Worm (Caenorhabditis elegans) whole organism, L4/young adult: ENCODE data around the gene F16F9.3.

Experiments
- W03F9.2 ChIP-seq: fragments of 150-350 bp; optimal IDR thresholded peaks from 2 replicates; lab custom pipeline; 2014; ENCODE audit warnings: missing biosample characterization, missing genetic modification characterization
- dao-5 ChIP-seq: sonication (generic microtip); optimal IDR thresholded peaks from 2 replicates; lab custom pipeline; 2016; ENCODE audit warnings: missing genotype, missing genetic modification characterization, moderate library complexity, missing compliant biosample characterization
- him-1 ChIP-seq: sonication (generic microtip); optimal IDR thresholded peaks from 2 replicates; lab custom pipeline; 2016; ENCODE audit warnings: missing genotype, missing genetic modification reagents, missing genetic modification characterization, missing compliant biosample characterization

F16F9.3 gene

DNA sequence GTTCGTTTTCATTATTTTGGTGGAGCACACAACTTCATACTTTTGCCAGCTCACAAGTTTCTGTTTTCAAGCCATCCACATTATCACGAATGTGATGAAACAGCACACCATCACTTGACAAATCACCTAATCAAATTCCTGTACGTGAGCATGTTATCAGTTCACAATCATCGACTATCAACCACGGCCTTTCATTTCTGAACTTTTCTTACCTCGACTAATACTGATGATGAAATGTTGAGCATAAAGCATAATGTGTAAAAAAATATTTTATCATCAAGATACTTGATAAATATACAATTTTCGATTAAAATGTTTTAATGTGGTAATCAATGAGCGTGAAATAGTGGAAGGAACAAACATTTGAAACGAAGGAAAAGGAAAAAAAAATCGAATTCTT lies 16.1 kb downstream of the F16F9.3 start:
- TF ChIP-seq him-1 (tag; lab: Kevin White, UChicago) (no peak), dao-5 (no peak), W03F9.2 (tag; lab: Kevin White, UChicago) (no peak)

DNA sequence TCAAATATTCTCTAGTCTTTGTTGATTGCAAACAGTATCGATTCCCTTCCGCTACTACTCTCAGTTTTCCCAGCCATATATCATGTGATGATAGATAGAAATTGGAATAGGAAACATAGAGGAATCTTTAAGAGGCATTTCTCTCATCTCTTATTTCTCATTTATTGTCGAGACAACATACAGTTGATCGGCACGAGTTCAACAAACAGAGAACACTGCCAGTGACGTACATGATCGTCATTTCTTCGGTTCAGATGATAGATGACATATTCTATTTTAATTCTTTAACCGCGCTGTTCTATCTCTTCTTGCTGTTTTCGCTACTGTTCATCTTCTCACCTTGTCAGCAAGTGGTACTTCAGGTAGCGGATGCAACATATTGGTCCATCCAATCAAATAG lies 17.7 kb downstream of the F16F9.3 start:
- no peak for TF ChIP-seq him-1 (tag; lab: Kevin White, UChicago)
- no peak for TF ChIP-seq W03F9.2 (tag; lab: Kevin White, UChicago)
- no peak for TF ChIP-seq dao-5

ce11 chrX:8475759-8476228 lies 18.4 kb downstream of the F16F9.3 start, which contains the start of gene nhr-14:
Gene nhr-14, minus strand, starts transcription at chrX:8476178.
- no peak for TF ChIP-seq dao-5
- no peak for TF ChIP-seq W03F9.2 (tag; lab: Kevin White, UChicago)
- TF ChIP-seq him-1 (tag; lab: Kevin White, UChicago) = no peak

ce11 chrX:8476308-8476707 lies 18.9 kb downstream of the F16F9.3 start:
- TF ChIP-seq dao-5 = no peak
- no peak for TF ChIP-seq W03F9.2 (tag; lab: Kevin White, UChicago)
- peak; percentile 31 for TF ChIP-seq him-1 (tag; lab: Kevin White, UChicago)

ce11 chrX:8477048-8477806 lies 19.8 kb downstream of the F16F9.3 start:
- no peak for TF ChIP-seq dao-5
- TF ChIP-seq W03F9.2 (tag; lab: Kevin White, UChicago) = no peak
- no peak for TF ChIP-seq him-1 (tag; lab: Kevin White, UChicago)

DNA sequence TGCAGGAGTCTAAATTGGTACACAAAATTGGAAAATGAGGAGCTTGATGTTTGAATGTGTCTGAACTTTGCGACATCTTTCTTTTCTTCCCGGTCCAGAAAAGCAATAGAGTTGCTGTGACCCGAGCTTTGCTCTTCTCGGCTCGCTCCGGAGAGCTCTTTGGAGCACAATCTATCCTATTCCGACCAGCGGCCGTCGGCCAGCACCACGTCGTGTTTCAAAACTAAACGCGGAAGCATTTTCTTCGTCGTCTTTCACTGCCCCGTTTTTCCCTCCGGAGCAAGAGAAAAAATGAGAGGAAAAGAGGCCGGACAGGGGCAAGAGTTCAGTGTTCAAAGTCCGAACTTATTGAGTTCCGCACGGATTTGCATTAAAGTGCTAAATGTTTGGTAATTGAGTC lies 21.6 kb downstream of the F16F9.3 start:
- TF ChIP-seq dao-5 (no peak), him-1 (tag; lab: Kevin White, UChicago) (no peak), W03F9.2 (tag; lab: Kevin White, UChicago) (no peak)

- TF ChIP-seq him-1 (tag; lab: Kevin White, UChicago) (no peak), W03F9.2 (tag; lab: Kevin White, UChicago) (no peak), dao-5 (no peak)
Observed at ce11 chrX:8481716-8482115, 24.3 kb downstream of the F16F9.3 start.

DNA sequence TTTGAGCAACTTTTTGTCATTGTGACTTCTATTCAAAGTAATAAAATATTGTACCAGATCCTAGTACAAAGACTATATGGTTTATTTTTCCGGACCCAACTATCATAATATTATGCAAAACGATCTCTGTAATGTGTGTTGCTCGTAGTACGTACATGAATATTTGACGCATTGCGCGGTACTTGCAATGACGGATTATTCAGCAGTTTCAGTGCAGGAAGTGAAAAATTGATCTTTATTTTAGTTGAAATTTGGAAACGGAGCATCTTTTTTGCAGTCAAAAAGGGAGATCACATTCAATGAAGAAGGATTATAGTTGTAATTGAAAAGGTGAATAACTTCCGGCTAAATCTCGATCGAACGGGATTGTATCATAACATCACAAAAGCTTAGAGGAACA lies 26.5 kb downstream of the F16F9.3 start:
- no peak for TF ChIP-seq W03F9.2 (tag; lab: Kevin White, UChicago)
- TF ChIP-seq dao-5 = no peak
- no peak for TF ChIP-seq him-1 (tag; lab: Kevin White, UChicago)

ce11 chrX:8485392-8485791 lies 28.0 kb downstream of the F16F9.3 start:
- no peak for TF ChIP-seq him-1 (tag; lab: Kevin White, UChicago)

DNA sequence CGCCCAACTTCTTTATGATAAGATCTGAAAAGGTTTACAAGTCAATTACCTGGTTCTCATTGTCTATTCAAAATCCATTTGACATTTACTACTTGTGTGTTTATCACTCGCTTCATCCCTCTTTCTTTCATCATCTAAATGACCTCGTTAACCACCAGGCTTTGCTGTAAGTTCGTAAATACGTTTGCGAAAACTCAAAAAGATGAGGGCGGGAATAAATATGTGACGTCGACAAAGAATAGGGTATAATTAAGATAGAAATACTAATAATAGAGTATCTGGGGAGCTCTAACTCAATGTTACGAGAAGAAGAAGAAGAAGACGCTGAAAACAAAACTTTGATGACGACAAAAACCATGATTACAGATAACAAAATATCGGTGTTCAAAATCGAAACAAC lies 32.0 kb downstream of the F16F9.3 start:
- no peak for TF ChIP-seq dao-5
- TF ChIP-seq W03F9.2 (tag; lab: Kevin White, UChicago) = no peak
- TF ChIP-seq him-1 (tag; lab: Kevin White, UChicago) = no peak

- no peak for TF ChIP-seq W03F9.2 (tag; lab: Kevin White, UChicago)
- no peak for TF ChIP-seq dao-5
- TF ChIP-seq him-1 (tag; lab: Kevin White, UChicago) = no peak
Observed at ce11 chrX:8489886-8490285, 32.5 kb downstream of the F16F9.3 start.

ce11 chrX:8492750-8493149 lies 35.3 kb downstream of the F16F9.3 start:
- TF ChIP-seq dao-5 = no peak
- TF ChIP-seq W03F9.2 (tag; lab: Kevin White, UChicago) = no peak
- no peak for TF ChIP-seq him-1 (tag; lab: Kevin White, UChicago)

ce11 chrX:8495005-8495404 lies 37.6 kb downstream of the F16F9.3 start, which contains the start of gene T01B10.5:
Gene T01B10.5, plus strand, starts transcription at chrX:8495305.
- TF ChIP-seq dao-5 (no peak), W03F9.2 (tag; lab: Kevin White, UChicago) (no peak), him-1 (tag; lab: Kevin White, UChicago) (no peak)

DNA sequence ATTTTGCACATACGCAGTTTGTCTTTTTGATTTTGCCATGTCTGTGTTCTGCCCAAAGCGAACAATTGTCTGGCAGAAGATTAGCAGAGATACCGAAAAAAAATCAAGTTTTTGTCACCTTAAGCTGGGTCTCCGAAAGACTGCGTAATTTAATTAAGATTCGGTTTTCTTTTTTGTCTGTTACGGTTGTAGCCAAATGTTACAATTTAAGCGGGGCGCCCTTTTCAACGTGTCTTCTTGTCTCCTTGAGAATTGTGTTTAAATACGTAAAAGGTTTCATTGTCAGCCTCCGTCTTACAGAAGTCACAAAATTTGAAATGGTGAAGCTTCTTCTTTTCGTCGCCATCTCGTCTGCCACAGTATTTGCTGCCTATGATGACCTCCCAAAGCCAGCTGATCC lies 42.3 kb downstream of the F16F9.3 start, which contains the start of gene grd-14:
grd-14 (plus strand) TSS at position 301 of the 400 bp plus-strand sequence.
- no peak for TF ChIP-seq him-1 (tag; lab: Kevin White, UChicago)
- no peak for TF ChIP-seq dao-5
- TF ChIP-seq W03F9.2 (tag; lab: Kevin White, UChicago) = no peak

DNA sequence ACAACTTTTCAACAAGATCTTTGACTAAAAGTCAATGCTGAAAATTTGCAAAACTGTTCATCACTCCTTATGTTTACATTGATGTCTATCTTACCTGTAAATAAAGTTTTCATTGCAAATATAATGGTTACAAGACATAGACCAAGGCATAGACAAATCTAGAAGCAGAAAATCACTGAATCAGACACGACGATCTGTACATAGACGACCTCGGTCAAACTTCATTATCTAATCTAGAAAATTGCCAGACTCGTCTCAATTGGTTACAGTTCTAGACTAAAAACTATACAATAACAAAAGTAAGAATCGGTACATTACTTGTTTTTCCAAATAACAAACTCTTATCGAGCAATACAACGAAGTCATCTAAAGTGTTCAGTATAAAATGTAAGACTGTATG lies 43.5 kb downstream of the F16F9.3 start, which contains the start of gene grd-4:
grd-4 (plus strand) TSS at position 301 of the 400 bp plus-strand sequence.
- no peak for TF ChIP-seq him-1 (tag; lab: Kevin White, UChicago)
- TF ChIP-seq dao-5 = no peak
- no peak for TF ChIP-seq W03F9.2 (tag; lab: Kevin White, UChicago)
